Fruit fly (Drosophila melanogaster) whole organism, pupa: Measurements from ENCODE around the gene CG17325.

ENCODE experiments used
- CG10348 ChIP-seq: fragments of 200-800 bp; sonication (Bioruptor generic); IDR thresholded peaks from 2 replicates; pipeline ENCODE4 v1.3.6; 2022; ENCODE audit warnings: missing biosample characterization, missing genetic modification characterization
- CG12605 ChIP-seq: fragments of 200-800 bp; sonication (Bioruptor generic); IDR thresholded peaks from 2 replicates; pipeline ENCODE4 v1.3.6; 2022; ENCODE audit warnings: missing biosample characterization, missing genetic modification characterization
- CG13204 ChIP-seq: fragments of 200-800 bp; sonication (Bioruptor generic); optimal IDR thresholded peaks from 2 replicates; lab custom pipeline; 2018; ENCODE audit warnings: missing biosample characterization, mild to moderate bottlenecking, missing genetic modification characterization, moderate library complexity
- CG14655 ChIP-seq: fragments of 200-800 bp; sonication (Bioruptor generic); optimal IDR thresholded peaks from 3 replicates; lab custom pipeline; 2017; ENCODE audit warnings: mild to moderate bottlenecking, missing biosample characterization, missing genetic modification reagents, missing genetic modification characterization
- CG15710 ChIP-seq: fragments of 200-800 bp; sonication (Bioruptor generic); optimal IDR thresholded peaks from 2 replicates; lab custom pipeline; 2018; ENCODE audit warnings: missing biosample characterization, mild to moderate bottlenecking, missing genetic modification characterization, moderate library complexity
- CG17806 ChIP-seq: fragments of 200-800 bp; sonication (Bioruptor generic); optimal IDR thresholded peaks from 2 replicates; lab custom pipeline; 2018; ENCODE audit warnings: missing biosample characterization, mild to moderate bottlenecking, missing genetic modification characterization, moderate library complexity
- CG32121 ChIP-seq: fragments of 200-800 bp; sonication (Bioruptor generic); IDR thresholded peaks from 2 replicates; pipeline ENCODE4 v1.3.6; 2022; ENCODE audit warnings: missing biosample characterization, missing genetic modification characterization
- CG34367 ChIP-seq: fragments of 200-800 bp; sonication (Bioruptor generic); optimal IDR thresholded peaks from 2 replicates; lab custom pipeline; 2018; ENCODE audit warnings: missing biosample characterization, mild to moderate bottlenecking, missing genetic modification characterization
- CG4496 ChIP-seq: fragments of 200-800 bp; sonication (Bioruptor generic); IDR thresholded peaks from 3 replicates; pipeline ENCODE4 v1.3.6; 2022; ENCODE audit warnings: missing biosample characterization, missing genetic modification characterization
- CG8159 ChIP-seq: fragments of 200-800 bp; sonication (Bioruptor generic); optimal IDR thresholded peaks from 3 replicates; lab custom pipeline; 2018; ENCODE audit warnings: missing biosample characterization, mild to moderate bottlenecking, missing genetic modification characterization, moderate library complexity
- CG8301 ChIP-seq: fragments of 200-800 bp; sonication (Bioruptor generic); optimal IDR thresholded peaks from 2 replicates; lab custom pipeline; 2018; ENCODE audit warnings: missing biosample characterization, mild to moderate bottlenecking, missing genetic modification characterization
- CG9948 ChIP-seq: fragments of 200-800 bp; sonication (Bioruptor generic); optimal IDR thresholded peaks from 2 replicates; lab custom pipeline; 2018; ENCODE audit warnings: missing biosample characterization, mild to moderate bottlenecking, missing genetic modification characterization, moderate library complexity
- D1 ChIP-seq: fragments of 200-800 bp; sonication (Bioruptor generic); optimal IDR thresholded peaks from 2 replicates; lab custom pipeline; 2018; ENCODE audit warnings: missing biosample characterization, mild to moderate bottlenecking, missing genetic modification characterization, moderate library complexity
- EcR ChIP-seq: fragments of 200-800 bp; sonication (Bioruptor generic); optimal IDR thresholded peaks from 3 replicates; lab custom pipeline; 2019; ENCODE audit warnings: missing biosample characterization, missing genetic modification characterization, mild to moderate bottlenecking, moderate library complexity, missing genetic modification reagents
- Ets98B ChIP-seq: fragments of 200-800 bp; sonication (Bioruptor generic); IDR thresholded peaks from 2 replicates; pipeline ENCODE4 v1.3.6; 2022; ENCODE audit warnings: missing biosample characterization, missing genetic modification characterization
- Pif1A ChIP-seq: fragments of 200-800 bp; sonication (Bioruptor generic); optimal IDR thresholded peaks from 3 replicates; lab custom pipeline; 2016; ENCODE audit warnings: missing biosample characterization, missing genetic modification characterization
- Pif1B ChIP-seq: fragments of 200-800 bp; sonication (Bioruptor generic); optimal IDR thresholded peaks from 3 replicates; lab custom pipeline; 2016; ENCODE audit warnings: missing biosample characterization, missing genetic modification characterization
- Snoo ChIP-seq: fragments of 200-800 bp; sonication (Bioruptor generic); optimal IDR thresholded peaks from 3 replicates; lab custom pipeline; 2017; ENCODE audit warnings: missing biosample characterization, mild to moderate bottlenecking, missing genetic modification characterization, inconsistent platforms
- fd96Ca ChIP-seq: fragments of 200-800 bp; sonication (Bioruptor generic); IDR thresholded peaks from 3 replicates; pipeline ENCODE4 v1.3.6; 2022; ENCODE audit warnings: missing biosample characterization, missing genetic modification characterization
- gl ChIP-seq: fragments of 200-800 bp; sonication (Bioruptor generic); optimal IDR thresholded peaks from 2 replicates; lab custom pipeline; 2018; ENCODE audit warnings: missing biosample characterization, mild to moderate bottlenecking, missing genetic modification characterization
- rn ChIP-seq: fragments of 200-800 bp; sonication (Bioruptor generic); IDR thresholded peaks from 2 replicates; pipeline ENCODE4 v1.3.6; 2022; ENCODE audit warnings: missing biosample characterization, missing genetic modification characterization

CG17325 gene

DNA sequence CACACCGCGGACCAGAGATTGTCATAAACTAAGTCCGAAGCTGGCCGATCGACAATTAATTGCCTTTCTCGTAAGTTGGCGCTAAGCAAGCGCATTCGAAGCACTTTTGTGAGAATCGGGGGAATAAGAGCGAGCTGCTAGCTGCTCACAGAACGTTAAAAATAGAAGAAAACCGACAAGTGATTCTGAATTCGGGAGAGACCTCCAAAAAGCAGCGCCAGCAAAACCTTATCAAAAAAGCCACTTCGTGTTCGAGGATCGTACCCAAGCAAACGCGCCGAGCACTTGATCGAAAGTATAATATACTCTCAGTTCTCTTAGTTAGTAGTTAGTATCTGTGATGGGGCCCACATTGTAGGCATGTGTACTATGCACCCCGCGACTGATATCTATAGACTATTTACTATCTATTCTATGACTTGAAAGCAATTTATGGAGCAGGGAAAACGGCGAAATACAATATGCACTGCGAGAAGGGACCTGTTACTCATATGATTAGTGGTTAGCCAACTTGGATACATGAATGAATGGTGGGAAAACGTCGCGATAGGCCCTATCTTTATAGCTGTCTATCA lies 24.9 kb upstream of the CG17325 start:
- TF ChIP-seq CG17806 (tag; lab: Kevin White, UChicago), result no peak
- TF ChIP-seq CG9948 (tag; lab: Kevin White, UChicago), result no peak
- no peak for TF ChIP-seq CG12605 (GFP tag; lab: Robert Waterston, UW)
- TF ChIP-seq gl, result no peak
- TF ChIP-seq EcR (GFP tag; lab: Kevin White, UChicago), result no peak
- TF ChIP-seq CG8301, result no peak
- TF ChIP-seq CG8159, result no peak
- no peak for TF ChIP-seq CG32121 (GFP tag; lab: Robert Waterston, UW)
- no peak for TF ChIP-seq CG34367 (tag; lab: Kevin White, UChicago)
- TF ChIP-seq Pif1A (GFP tag; lab: Kevin White, UChicago), result no peak
- no peak for TF ChIP-seq CG14655 (GFP tag; lab: Kevin White, UChicago)
- TF ChIP-seq CG15710 (tag; lab: Kevin White, UChicago), result no peak

DNA sequence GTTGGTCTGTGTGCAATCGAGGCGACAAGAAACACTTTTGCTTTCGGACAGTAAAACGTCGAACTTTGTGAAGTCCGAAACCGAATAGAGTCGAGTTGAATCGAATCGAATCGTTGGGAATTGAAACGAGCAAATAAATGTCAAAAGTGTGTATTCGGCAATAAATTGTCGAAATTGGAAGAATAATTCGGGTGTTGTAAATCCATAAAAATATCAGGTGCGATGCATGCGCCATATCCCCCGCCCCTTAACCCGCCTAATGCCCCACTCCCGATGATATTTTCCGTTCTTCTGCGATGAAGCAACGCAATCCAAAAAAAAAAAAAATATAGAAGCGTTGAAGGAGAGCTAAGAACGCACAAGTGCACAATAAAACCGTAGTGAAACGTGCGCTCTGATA lies 23.5 kb upstream of the CG17325 start:
- TF ChIP-seq CG8301 (no peak), CG8159 (no peak), CG15710 (tag; lab: Kevin White, UChicago) (no peak), CG13204 (GFP tag; lab: Kevin White, UChicago) (no peak), CG9948 (tag; lab: Kevin White, UChicago) (no peak), Pif1B (GFP tag; lab: Kevin White, UChicago) (no peak), EcR (GFP tag; lab: Kevin White, UChicago) (no peak), CG10348 (no peak), CG14655 (GFP tag; lab: Kevin White, UChicago) (no peak), CG32121 (GFP tag; lab: Robert Waterston, UW) (no peak), CG34367 (tag; lab: Kevin White, UChicago) (no peak), Snoo (no peak), rn (GFP tag; lab: Robert Waterston, UW) (no peak), CG4496 (GFP tag; lab: Robert Waterston, UW) (no peak)

DNA sequence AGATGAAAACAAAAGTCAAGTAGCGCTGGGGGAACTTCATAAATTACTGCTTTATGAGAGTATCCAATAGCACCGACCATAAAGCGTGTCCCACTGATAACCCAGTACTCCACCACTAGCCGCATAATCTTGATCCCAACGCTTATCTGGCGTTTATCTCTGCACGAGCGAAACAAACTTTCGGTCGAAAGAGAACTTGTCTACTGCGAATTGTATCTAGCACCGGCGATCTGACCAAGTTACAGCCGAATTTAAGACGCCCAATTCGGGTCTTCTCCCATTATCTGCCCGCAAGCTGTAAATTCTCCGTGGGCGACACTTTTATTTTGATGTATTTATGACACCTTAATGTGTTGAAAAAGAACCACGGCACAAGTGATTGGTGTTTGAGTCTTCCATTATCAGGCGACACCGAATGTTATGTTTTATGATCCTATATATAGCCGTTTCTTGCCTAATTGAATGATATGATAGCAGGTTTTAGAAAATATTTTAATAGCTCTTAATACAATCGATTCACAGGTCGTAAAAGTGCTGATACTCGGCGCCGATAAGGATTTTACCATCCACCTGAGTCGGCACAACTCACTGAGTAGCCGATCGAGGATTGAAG lies 22.6 kb upstream of the CG17325 start:
- no peak for TF ChIP-seq CG8301
- no peak for TF ChIP-seq EcR (GFP tag; lab: Kevin White, UChicago)

DNA sequence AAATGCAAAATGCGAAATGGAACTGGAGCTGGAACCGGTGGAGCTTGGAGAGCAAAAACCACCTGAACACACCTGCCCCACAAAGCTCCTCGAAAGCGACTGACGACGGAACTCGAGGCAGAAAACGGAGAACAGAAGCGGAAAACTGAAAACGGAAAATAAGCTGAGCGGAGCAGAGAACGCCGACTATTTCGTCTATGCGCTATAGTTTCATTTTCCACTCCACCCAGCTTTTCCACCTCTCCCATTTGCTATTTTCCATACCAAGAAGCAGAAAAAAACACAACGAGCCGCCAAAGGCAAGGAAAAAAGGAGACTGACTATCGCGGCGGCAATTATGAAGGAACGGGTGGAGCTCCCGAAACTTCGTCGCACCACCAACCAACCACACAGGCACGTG lies 19.6 kb upstream of the CG17325 start, which contains the start of gene ham:
Gene ham (minus strand): TSS at position 101 of the 400 bp plus-strand sequence.
- no peak for TF ChIP-seq CG32121 (GFP tag; lab: Robert Waterston, UW)
- no peak for TF ChIP-seq CG4496 (GFP tag; lab: Robert Waterston, UW)
- no peak for TF ChIP-seq CG8301
- no peak for TF ChIP-seq EcR (GFP tag; lab: Kevin White, UChicago)
- no peak for TF ChIP-seq gl
- TF ChIP-seq fd96Ca, result no peak
- no peak for TF ChIP-seq CG10348
- no peak for TF ChIP-seq D1
- no peak for TF ChIP-seq CG17806 (tag; lab: Kevin White, UChicago)
- no peak for TF ChIP-seq Ets98B
- TF ChIP-seq Pif1A (GFP tag; lab: Kevin White, UChicago), result no peak
- TF ChIP-seq CG14655 (GFP tag; lab: Kevin White, UChicago), result no peak
- TF ChIP-seq CG13204 (GFP tag; lab: Kevin White, UChicago), result no peak
- TF ChIP-seq CG8159, result no peak
- TF ChIP-seq CG34367 (tag; lab: Kevin White, UChicago), result no peak
- TF ChIP-seq CG12605 (GFP tag; lab: Robert Waterston, UW), result no peak
- TF ChIP-seq Pif1B (GFP tag; lab: Kevin White, UChicago), result no peak
- TF ChIP-seq, all 21 proteins: peak for 0

DNA sequence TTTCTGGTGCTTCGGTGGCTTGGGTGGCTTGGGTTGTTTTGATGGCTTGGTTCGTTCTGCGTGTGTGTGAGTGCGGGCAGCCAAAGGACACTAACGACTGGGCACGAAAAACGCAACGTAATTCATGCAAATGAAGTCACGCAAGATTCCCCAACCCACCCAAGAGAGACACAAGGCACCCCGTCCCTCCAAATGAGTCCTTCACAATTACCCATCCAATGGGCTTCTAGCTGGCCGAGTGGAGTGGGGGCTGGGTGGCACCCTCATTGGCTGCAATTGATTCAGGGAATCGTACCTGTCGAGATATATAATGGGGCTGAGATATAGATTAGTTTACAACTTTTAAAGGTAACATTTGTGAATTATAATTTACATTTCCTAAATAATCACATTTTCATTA lies 19.2 kb upstream of the CG17325 start:
- TF ChIP-seq gl (no peak), CG34367 (tag; lab: Kevin White, UChicago) (no peak), CG10348 (no peak), fd96Ca (no peak)

DNA sequence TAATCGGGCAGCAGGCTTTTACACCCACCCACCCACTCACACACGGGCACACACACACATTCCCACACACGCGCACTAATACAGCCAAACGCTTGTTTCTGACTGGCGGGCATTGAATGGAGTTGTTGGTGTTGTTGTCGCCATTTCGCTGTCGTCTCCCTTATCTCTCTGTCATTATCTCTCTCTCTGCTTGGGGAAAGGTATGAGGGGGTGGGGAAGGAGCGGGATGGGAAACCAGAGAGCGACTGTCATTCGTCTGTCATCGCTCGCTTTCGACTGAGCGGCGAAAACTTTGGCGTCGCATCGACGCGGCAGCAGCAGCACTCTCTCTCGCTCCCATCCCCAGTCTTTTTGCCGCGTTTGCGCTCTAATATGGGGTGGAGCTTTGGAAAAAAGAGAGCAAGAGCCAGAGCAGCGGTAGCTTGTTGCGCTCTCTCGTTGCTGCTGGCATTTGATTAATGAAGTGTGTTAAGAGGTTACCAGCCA lies 16.5 kb upstream of the CG17325 start:
- TF ChIP-seq fd96Ca, result peak; percentile 32; the same call in 1 of the 3 replicates
- no peak for TF ChIP-seq Pif1B (GFP tag; lab: Kevin White, UChicago)
- TF ChIP-seq CG4496 (GFP tag; lab: Robert Waterston, UW), result 0 out of 3 replicates have a peak, but pooled peaks have one; percentile 26
- TF ChIP-seq CG32121 (GFP tag; lab: Robert Waterston, UW), result no peak

DNA sequence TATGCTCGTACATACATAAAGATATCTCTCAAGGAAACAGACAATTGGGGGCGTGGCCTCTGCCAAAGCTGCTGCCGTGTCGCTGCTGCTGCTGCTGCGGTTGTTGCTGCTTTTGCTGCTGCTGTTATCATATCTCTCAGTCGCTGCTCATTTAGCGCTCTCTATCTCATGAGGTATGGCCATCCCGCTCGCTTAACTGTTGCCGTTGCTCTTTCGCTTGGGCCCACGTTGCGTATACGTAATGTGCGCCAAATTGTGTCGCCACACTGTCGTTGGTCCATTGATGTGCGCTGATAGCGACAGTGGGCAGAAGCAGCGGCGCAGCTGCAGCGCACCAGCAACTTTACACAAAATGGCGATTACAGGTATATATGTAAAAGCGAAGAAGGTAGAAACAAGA lies 16.0 kb upstream of the CG17325 start:
- TF ChIP-seq CG8159 (no peak), CG4496 (GFP tag; lab: Robert Waterston, UW) (peak; percentile 21; the same call in 1 of the 3 replicates)
- TF ChIP-seq, all 21 proteins: peak for 1
